Worm (Caenorhabditis elegans): ENCODE measurements around the gene vem-1.

The vem-1 gene

ce11 chrX:8086725-8087641, 1.4 kb downstream of the vem-1 start:
- no peak for TF ChIP-seq unc-62 (GFP tag; optimal IDR thresholded peaks at IDR 0.05)

DNA sequence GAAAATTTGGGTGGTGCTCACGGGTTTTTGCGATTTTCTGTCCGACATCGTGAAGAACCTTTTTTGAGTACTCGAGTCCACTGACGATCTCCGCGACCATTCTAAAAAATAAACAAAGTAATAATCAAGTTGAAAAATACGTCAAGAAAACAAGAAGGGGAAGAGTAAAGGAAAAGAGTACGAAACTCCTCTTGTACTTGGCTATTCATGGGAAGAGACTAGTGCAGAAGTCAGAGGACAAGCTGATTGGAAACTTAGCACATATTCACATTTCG, 2.0 kb downstream of the vem-1 start, which contains the start of gene dao-3:
dao-3 (minus strand) TSS at position 101 of the 275 bp plus-strand sequence.
- TF ChIP-seq unc-62 (GFP tag; optimal IDR thresholded peaks at IDR 0.05): no peak

DNA sequence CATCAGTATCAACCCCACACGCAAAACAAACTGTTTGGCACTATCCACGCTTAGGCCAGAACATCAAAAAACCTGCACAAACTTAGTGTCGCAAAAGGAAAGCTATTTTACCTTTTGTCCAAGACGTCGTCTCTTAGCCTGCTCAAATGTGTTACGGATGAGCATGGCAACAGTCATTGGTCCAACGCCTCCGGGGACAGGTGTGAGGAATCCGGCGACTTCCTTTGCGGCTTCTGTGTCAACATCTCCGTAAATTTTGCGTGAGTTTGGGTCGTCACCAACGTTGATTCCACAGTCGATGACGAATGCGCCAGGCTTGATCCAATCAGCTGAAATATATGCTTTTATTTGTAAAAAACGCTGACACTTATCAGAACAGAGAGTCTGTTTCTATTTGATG, 3.7 kb downstream of the vem-1 start:
- no peak for TF ChIP-seq unc-62 (GFP tag; optimal IDR thresholded peaks at IDR 0.05)

DNA sequence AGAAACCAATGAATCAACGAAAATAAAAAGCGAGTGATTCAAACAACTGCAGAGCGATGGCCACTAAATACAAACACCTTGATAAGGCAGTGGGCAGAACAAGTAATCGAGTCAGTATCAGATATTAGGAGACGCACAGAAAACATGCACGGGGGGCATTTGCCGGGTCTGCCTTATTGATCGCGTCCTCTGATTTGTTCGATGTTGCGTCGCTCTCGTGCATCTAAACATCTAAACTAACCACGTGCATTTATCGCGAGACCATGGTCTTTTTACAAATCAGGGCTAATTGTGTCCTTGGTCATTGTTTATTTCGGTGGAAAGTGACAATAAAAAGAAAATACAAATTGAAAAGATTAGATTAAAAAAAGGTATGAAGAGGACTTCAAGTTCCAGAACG, 4.5 kb downstream of the vem-1 start, which contains the start of gene K07E3.4:
K07E3.4 (minus strand) TSS at position 100 of the 400 bp plus-strand sequence.
- no peak for TF ChIP-seq unc-62 (GFP tag; optimal IDR thresholded peaks at IDR 0.05)

ce11 chrX:8083330-8083729, 5.0 kb downstream of the vem-1 start:
- TF ChIP-seq unc-62 (GFP tag; optimal IDR thresholded peaks at IDR 0.05): no peak

DNA sequence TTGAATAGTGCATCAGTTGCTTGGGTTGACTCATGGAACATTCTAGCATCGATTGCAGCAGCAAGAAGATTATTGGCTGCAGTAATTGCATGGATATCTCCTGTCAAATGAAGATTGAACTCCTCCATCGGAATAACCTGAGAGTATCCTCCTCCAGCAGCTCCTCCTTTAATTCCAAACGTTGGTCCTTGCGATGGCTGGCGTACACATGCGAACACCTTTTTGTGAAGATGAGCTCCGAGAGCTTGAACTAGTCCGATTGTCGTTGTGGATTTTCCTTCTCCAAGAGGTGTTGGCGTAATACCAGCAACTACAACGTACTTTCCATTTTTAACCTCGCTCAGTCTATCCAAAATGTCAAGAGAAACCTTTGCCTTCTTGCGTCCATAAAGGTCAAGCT, 5.7 kb downstream of the vem-1 start:
- no peak for TF ChIP-seq unc-62 (GFP tag; optimal IDR thresholded peaks at IDR 0.05)

DNA sequence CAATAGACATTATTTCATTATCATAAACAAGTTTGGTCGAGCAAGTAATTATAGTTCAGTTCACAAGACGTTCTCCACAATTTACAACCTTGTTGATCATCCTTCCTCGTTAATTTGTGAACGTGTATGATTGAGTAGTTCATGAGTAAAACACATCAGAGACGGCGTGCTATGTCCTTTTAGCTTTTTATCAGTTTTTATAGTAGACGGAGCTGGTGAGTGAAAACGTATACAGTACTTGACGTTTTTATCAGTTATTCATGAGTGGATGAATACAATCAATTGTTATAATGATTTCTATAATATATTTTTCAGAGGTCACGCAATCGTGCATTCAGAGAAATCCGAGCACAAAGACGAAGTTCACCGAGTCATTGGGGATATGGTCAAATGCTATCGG, 9.5 kb downstream of the vem-1 start:
- no peak for TF ChIP-seq unc-62 (GFP tag; optimal IDR thresholded peaks at IDR 0.05)

- no peak for TF ChIP-seq unc-62 (GFP tag; optimal IDR thresholded peaks at IDR 0.05)
These were observed 10.0 kb downstream of the vem-1 start for ce11 chrX:8078374-8078773.

- TF ChIP-seq unc-62 (GFP tag; optimal IDR thresholded peaks at IDR 0.05): no peak
These were observed 10.6 kb downstream of the vem-1 start, which contains the start of gene C46F2.1 for ce11 chrX:8077748-8078147. TSS of gene C46F2.1 (plus strand) at chrX:8078048.

DNA sequence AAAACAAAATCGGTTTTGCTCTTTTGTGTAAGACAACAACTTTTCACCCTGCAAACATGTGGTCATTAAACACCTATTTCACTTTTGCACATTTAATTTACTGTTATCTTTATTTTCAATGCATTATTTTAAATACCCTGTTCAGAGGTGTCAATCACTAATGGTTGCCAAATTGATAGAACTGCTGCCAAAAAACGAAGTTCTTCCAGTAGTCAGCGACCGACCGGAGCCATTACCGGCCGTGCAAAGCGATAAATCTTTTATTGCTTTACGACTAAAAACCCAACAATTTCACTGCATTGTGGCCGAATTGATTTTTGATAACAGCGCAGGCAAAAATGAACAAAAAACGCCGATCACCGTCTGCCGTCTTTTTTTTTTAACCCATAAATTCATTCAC, 13.8 kb downstream of the vem-1 start:
- no peak for TF ChIP-seq unc-62 (GFP tag; optimal IDR thresholded peaks at IDR 0.05)

DNA sequence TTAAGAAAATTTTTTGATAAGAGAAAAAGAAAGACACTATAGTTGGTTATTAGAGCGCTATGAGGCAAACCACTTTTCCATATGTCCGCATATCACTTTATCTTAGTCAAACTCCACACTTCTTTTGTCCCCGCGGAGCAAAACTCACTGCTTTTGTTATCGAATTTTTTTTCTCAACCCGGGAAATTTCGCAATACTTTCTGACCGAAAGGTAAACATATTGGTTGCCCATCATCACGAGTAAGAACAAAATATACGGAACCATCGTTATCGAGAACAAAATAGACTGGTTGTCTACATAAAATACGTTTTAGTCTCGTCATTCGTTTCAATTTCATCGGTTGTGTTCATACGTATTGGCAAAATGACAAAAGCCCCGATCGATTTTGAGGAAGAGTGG, 19.1 kb downstream of the vem-1 start, which contains the start of gene C18A11.1:
C18A11.1 (plus strand) TSS at position 36 of the 400 bp plus-strand sequence.
- TF ChIP-seq unc-62 (GFP tag; optimal IDR thresholded peaks at IDR 0.05): no peak

DNA sequence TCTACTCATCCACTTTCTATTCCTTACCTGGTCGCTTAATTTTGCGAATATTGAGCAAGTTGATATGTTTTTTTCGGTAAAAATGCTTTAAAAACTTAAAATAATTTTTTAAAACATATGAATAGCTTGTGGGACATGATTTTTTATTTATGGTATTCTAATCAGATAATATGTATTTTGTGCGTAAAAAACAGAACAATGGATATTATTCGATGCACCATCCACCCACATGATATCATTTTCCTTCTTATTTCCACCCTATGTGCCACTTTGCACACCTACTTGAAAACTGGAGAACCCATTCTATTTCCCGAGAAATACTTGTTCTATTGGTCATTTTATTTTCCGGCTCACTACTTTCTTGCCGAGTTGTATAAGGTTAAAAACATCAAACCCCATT, 21.1 kb downstream of the vem-1 start, which contains the start of gene C18A11.2:
C18A11.2 (plus strand) TSS at position 301 of the 400 bp plus-strand sequence.
- no peak for TF ChIP-seq unc-62 (GFP tag; optimal IDR thresholded peaks at IDR 0.05)

DNA sequence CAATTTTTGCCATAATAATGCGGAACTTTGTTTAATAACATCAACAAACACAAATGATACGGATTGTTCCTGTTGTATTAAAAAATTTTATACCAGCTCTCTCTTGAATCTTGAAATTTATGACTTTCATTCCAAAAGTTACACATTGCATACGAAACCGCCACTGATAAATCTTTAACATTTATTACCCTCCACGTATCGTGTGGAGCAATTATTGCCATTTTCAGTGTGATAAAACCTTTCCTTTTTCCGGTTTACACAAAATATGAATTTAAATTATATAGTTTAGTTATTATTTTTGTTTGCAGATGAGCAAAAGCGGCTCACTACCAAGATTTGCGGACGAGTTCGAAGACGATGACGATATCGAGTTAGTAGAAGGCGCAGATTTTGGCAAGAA, 27.6 kb downstream of the vem-1 start, which contains the start of gene C18A11.3:
C18A11.3 (plus strand) TSS at position 301 of the 400 bp plus-strand sequence.
- no peak for TF ChIP-seq unc-62 (GFP tag; optimal IDR thresholded peaks at IDR 0.05)

DNA sequence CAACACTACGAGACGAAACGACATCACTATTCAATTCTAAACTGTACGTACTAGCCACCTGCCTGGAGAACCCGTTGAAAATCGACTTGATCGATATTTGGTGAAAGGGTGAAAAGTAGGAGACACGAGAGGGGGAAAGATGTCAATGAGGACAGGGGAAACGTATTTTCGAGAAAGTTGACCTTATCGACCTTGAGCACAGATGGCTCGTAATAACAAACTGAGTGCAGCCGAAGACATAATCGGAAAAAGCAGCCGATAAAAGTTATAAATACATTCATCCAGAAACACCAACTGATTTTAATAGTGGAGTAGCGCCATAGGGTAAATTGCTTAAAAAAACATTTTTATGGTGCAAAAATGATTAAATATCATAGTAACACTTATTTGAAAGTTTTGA, 28.4 kb downstream of the vem-1 start:
- TF ChIP-seq unc-62 (GFP tag; optimal IDR thresholded peaks at IDR 0.05): no peak

DNA sequence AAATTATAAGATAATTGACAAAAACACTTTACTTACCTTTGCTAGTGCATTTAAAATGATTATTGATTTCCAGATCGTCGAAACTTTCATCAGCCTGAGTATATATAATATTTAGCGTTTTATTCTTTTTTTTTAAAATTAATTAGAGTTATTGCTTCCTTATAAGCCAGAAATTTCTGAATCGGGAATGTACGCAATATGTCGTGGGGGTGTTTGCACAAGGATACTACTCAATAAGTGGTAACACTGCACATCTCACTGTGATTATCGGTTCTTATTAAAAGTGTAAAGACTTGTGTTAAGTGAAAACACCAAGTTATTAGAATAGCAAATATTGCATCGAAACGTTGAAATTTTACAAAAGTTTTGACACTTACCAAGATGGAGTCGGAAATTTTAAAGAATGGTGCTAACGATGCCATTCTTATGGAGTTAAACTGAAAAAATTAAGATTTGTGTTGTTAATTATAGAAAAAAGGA, 30.5 kb downstream of the vem-1 start, which contains the start of gene dim-1:
dim-1 (minus strand) TSS at position 430 of the 480 bp plus-strand sequence.
- TF ChIP-seq unc-62 (GFP tag; optimal IDR thresholded peaks at IDR 0.05): no peak

ce11 chrX:8054478-8054877, 33.9 kb downstream of the vem-1 start:
- TF ChIP-seq unc-62 (GFP tag; optimal IDR thresholded peaks at IDR 0.05): no peak

DNA sequence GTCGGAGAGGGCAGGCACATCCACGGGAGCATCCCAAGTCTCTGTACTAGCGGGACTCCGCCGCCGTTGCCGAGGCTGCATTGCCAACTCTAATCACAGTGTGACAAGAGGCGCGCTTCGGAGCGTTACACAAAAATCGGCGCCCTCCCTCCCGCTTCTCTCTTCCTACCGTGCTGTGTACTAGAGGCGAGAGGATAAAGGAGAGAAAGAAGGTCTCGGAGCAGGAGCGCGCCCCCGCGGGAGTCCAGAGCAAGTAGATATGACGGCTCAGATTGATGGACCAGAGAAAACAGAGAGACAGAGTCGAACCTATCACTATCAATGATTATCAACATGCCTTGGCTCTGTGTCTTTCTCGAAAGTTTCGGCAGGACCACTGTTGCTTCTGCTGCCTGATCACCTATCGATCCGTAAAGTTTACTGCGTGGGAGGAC, 35.3 kb downstream of the vem-1 start:
- TF ChIP-seq unc-62 (GFP tag; optimal IDR thresholded peaks at IDR 0.05): no peak
